Worm (Caenorhabditis elegans): ENCODE results near the gene elli-1.

ce11 chrIV:8778045-8778444, 23.4 kb upstream of the elli-1 start, which contains the start of gene C33D9.6:
- TF ChIP-seq nhr-12 (tag; optimal IDR thresholded peaks at IDR 0.05) (no peak), pha-4 (tag; optimal IDR thresholded peaks at IDR 0.05) (no peak), blmp-1 (tag; optimal IDR thresholded peaks at IDR 0.05) (no peak)

All from whole organism, mixed stage, embryonic.